Worm (Caenorhabditis elegans): Measurements from ENCODE around the gene end-3.

DNA sequence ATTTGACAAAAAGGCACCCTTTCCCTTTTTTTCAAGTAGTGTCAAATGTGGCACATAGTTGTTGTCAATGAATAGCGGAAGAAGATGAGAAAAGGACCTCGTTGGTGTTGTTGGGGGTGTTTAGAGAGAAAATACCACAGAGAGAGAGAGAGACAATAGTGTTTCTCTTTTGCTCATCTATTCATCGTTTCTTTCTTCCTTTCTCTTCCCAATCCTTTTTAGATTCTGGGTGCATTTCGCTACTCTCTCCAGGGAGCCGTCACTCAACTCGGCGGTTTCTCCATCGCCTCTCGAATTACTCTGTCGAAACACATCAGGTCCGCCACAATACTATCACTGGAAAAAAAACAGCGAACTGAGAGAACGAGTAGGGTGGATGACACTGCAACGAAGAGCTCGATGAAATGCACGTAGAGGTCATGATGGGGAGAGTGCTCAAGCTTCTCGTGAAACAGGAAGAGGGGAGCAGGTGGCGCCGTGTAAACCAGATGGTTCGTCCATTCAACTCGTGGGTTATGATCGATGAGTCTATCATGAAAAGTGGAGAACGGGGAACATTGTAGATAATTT is 10.8 kb upstream of the end-3 start:
- TF ChIP-seq lin-39 (tag; optimal IDR thresholded peaks at IDR 0.05) (no peak), ztf-11 (tag; optimal IDR thresholded peaks at IDR 0.05) (no peak), fos-1 (tag; optimal IDR thresholded peaks at IDR 0.05) (no peak), pqm-1 (tag; optimal IDR thresholded peaks at IDR 0.05) (no peak), ceh-63 (GFP tag; optimal IDR thresholded peaks at IDR 0.05) (no peak), unc-86 (tag; optimal IDR thresholded peaks at IDR 0.05) (no peak), ceh-8 (GFP tag; optimal IDR thresholded peaks at IDR 0.05) (no peak), mep-1 (tag; optimal IDR thresholded peaks at IDR 0.05) (peak; percentile 14), nhr-11 (tag; optimal IDR thresholded peaks at IDR 0.05) (no peak), skn-1 (tag; optimal IDR thresholded peaks at IDR 0.05) (no peak), snpc-4 (tag; optimal IDR thresholded peaks at IDR 0.05) (no peak), zag-1 (tag; optimal IDR thresholded peaks at IDR 0.05) (no peak)
